Fruit fly (Drosophila melanogaster) whole organism, embryonic: ENCODE measurements around the gene MESR3.

Experiments
- Antp ChIP-seq: fragments of 200-800 bp; sonication (Bioruptor generic); optimal IDR thresholded peaks from 3 replicates; lab custom pipeline; 2016; ENCODE audit warnings: missing biosample characterization, missing genetic modification characterization
- Atf3 ChIP-seq: fragments of 200-800 bp; sonication (Bioruptor generic); optimal IDR thresholded peaks from 3 replicates; lab custom pipeline; 2016; ENCODE audit warnings: missing biosample characterization, missing genetic modification characterization
- Awh ChIP-seq: fragments of 200-800 bp; sonication (Bioruptor generic); IDR thresholded peaks from 2 replicates; pipeline ENCODE4, ENCODE4 v1.3.6; 2022; ENCODE audit warnings: missing biosample characterization, missing genetic modification characterization
- BEAF-32 ChIP-seq: fragments of 200-800 bp; sonication (Bioruptor generic); optimal IDR thresholded peaks from 3 replicates; lab custom pipeline; 2017; ENCODE audit warnings: missing biosample characterization, missing genetic modification characterization, mild to moderate bottlenecking, moderate library complexity, missing genetic modification reagents
- Bdp1 ChIP-seq: fragments of 200-800 bp; sonication (Bioruptor generic); optimal IDR thresholded peaks from 3 replicates; lab custom pipeline; 2016; ENCODE audit warnings: missing biosample characterization, missing genetic modification characterization
- BtbVII ChIP-seq: fragments of 200-800 bp; sonication (Bioruptor generic); optimal IDR thresholded peaks from 3 replicates; lab custom pipeline; 2017; ENCODE audit warnings: missing biosample characterization, mild to moderate bottlenecking, missing genetic modification characterization
- CG11695 ChIP-seq: fragments of 200-800 bp; sonication (Bioruptor generic); IDR thresholded peaks from 3 replicates; pipeline ENCODE4 v1.3.6; 2022; ENCODE audit warnings: missing biosample characterization, missing genetic modification characterization
- CG13894 ChIP-seq: fragments of 200-800 bp; sonication (Bioruptor generic); optimal IDR thresholded peaks from 3 replicates; lab custom pipeline; 2018; ENCODE audit warnings: missing biosample characterization, mild to moderate bottlenecking, missing genetic modification characterization, moderate library complexity
- CG14667 ChIP-seq: fragments of 200-800 bp; sonication (Bioruptor generic); IDR thresholded peaks from 2 replicates; pipeline ENCODE4 v1.3.6; 2022; ENCODE audit warnings: missing biosample characterization, missing genetic modification characterization
- CG17612 ChIP-seq: fragments of 200-800 bp; sonication (Bioruptor generic); IDR thresholded peaks from 2 replicates; pipeline ENCODE4 v1.3.6; 2022; ENCODE audit warnings: missing biosample characterization, missing genetic modification characterization
- CG1792 ChIP-seq: fragments of 200-800 bp; sonication (Bioruptor generic); optimal IDR thresholded peaks from 2 replicates; lab custom pipeline; 2016; ENCODE audit warnings: missing biosample characterization, missing genetic modification characterization
- CG31224 ChIP-seq: fragments of 200-800 bp; sonication (Bioruptor generic); IDR thresholded peaks from 2 replicates; pipeline ENCODE4 v1.3.6; 2022; ENCODE audit warnings: missing biosample characterization, missing genetic modification characterization
- CG32532 ChIP-seq: fragments of 200-800 bp; sonication (Bioruptor generic); IDR thresholded peaks from 2 replicates; pipeline ENCODE4 v1.3.6; 2022; ENCODE audit warnings: missing biosample characterization, missing genetic modification characterization
- CG33557 ChIP-seq: fragments of 200-800 bp; sonication (Bioruptor generic); optimal IDR thresholded peaks from 2 replicates; lab custom pipeline; 2019; ENCODE audit warnings: missing biosample characterization, mild to moderate bottlenecking, missing genetic modification characterization, moderate library complexity
- CG4282 ChIP-seq: fragments of 200-800 bp; sonication (Bioruptor generic); optimal IDR thresholded peaks from 2 replicates; lab custom pipeline; 2016; ENCODE audit warnings: missing biosample characterization, missing genetic modification characterization
- CG5245 ChIP-seq: fragments of 200-800 bp; sonication (Bioruptor generic); optimal IDR thresholded peaks from 3 replicates; lab custom pipeline; 2016; ENCODE audit warnings: missing biosample characterization, missing genetic modification characterization
- CG6254 ChIP-seq: fragments of 200-800 bp; sonication (Bioruptor generic); optimal IDR thresholded peaks from 3 replicates; lab custom pipeline; 2017; ENCODE audit warnings: mild to moderate bottlenecking, missing biosample characterization, missing genetic modification reagents, missing genetic modification characterization
- CG6272 ChIP-seq: fragments of 200-800 bp; sonication (Bioruptor generic); IDR thresholded peaks from 2 replicates; pipeline ENCODE4 v1.3.6; 2022; ENCODE audit warnings: missing biosample characterization, missing genetic modification characterization
- CG6765 ChIP-seq: fragments of 200-800 bp; sonication (Bioruptor generic); optimal IDR thresholded peaks from 3 replicates; lab custom pipeline; 2017; ENCODE audit warnings: missing biosample characterization, mild to moderate bottlenecking, missing genetic modification characterization
- CG7745 ChIP-seq: fragments of 200-800 bp; sonication (Bioruptor generic); optimal IDR thresholded peaks from 2 replicates; lab custom pipeline; 2018; ENCODE audit warnings: missing biosample characterization, mild to moderate bottlenecking, missing genetic modification characterization, moderate library complexity
- CG7839 ChIP-seq: fragments of 200-800 bp; sonication (Bioruptor generic); optimal IDR thresholded peaks from 3 replicates; lab custom pipeline; 2018; ENCODE audit warnings: missing biosample characterization, mild to moderate bottlenecking, missing genetic modification characterization, moderate library complexity
- CG8388 ChIP-seq: fragments of 200-800 bp; sonication (Bioruptor generic); optimal IDR thresholded peaks from 2 replicates; lab custom pipeline; 2019; ENCODE audit warnings: missing biosample characterization, mild to moderate bottlenecking, missing genetic modification characterization, moderate library complexity
- CHES-1-like ChIP-seq: fragments of 200-800 bp; sonication (Bioruptor generic); optimal IDR thresholded peaks from 2 replicates; lab custom pipeline; 2016; ENCODE audit warnings: missing biosample characterization, missing genetic modification characterization
- CkIIα-i1 ChIP-seq: fragments of 200-800 bp; sonication (Bioruptor generic); IDR thresholded peaks from 2 replicates; pipeline ENCODE4 v1.3.6; 2022; ENCODE audit warnings: missing biosample characterization, missing genetic modification characterization
- Dip3 ChIP-seq: fragments of 200-800 bp; sonication (Bioruptor generic); optimal IDR thresholded peaks from 3 replicates; lab custom pipeline; 2016; ENCODE audit warnings: missing biosample characterization, missing genetic modification characterization
- Dref ChIP-seq: fragments of 200-800 bp; sonication (Bioruptor generic); IDR thresholded peaks from 2 replicates; pipeline ENCODE4 v1.3.6; 2022; ENCODE audit warnings: missing biosample characterization, missing genetic modification characterization
- H2.0 ChIP-seq: fragments of 200-800 bp; sonication (Bioruptor generic); IDR thresholded peaks from 2 replicates; pipeline ENCODE4 v1.3.6; 2022; ENCODE audit warnings: missing biosample characterization, missing genetic modification characterization
- Lhr ChIP-seq: fragments of 200-800 bp; sonication (Bioruptor generic); optimal IDR thresholded peaks from 3 replicates; lab custom pipeline; 2017; ENCODE audit warnings: mild to moderate bottlenecking, missing biosample characterization, missing genetic modification reagents, missing genetic modification characterization
- Myb ChIP-seq: fragments of 200-800 bp; sonication (Bioruptor generic); optimal IDR thresholded peaks from 2 replicates; lab custom pipeline; 2016; ENCODE audit warnings: missing biosample characterization, missing genetic modification characterization
- Side ChIP-seq: fragments of 200-800 bp; sonication (Bioruptor generic); optimal IDR thresholded peaks from 2 replicates; lab custom pipeline; 2016; ENCODE audit warnings: missing biosample characterization, missing genetic modification characterization
- bsh ChIP-seq, 2 experiments: fragments of 200-800 bp; sonication (Bioruptor generic); optimal IDR thresholded peaks; 2 replicates each; lab custom pipeline; 2017 to 2018; ENCODE audit warnings: mild to moderate bottlenecking in 2 of 2, missing biosample characterization in 2 of 2, missing genetic modification characterization in 2 of 2, moderate library complexity in 1 of 2
- btn ChIP-seq: fragments of 200-800 bp; sonication (Bioruptor generic); optimal IDR thresholded peaks from 2 replicates; lab custom pipeline; 2016; ENCODE audit warnings: missing biosample characterization, missing genetic modification characterization
- cad ChIP-seq: fragments of >200 bp; optimal IDR thresholded peaks from 2 replicates; lab custom pipeline; 2017; ENCODE audit warnings: missing biosample characterization, missing genetic modification characterization
- crol ChIP-seq: fragments of 200-800 bp; sonication (Bioruptor generic); IDR thresholded peaks from 2 replicates; pipeline ENCODE4 v1.3.6; 2022; ENCODE audit warnings: missing biosample characterization, missing genetic modification characterization
- dmrt99B ChIP-seq: fragments of 200-800 bp; sonication (Bioruptor generic); optimal IDR thresholded peaks from 2 replicates; lab custom pipeline; 2018; ENCODE audit warnings: missing biosample characterization, mild to moderate bottlenecking, missing genetic modification characterization, moderate library complexity
- esg ChIP-seq: fragments of 200-800 bp; sonication (Bioruptor generic); conservative IDR thresholded peaks from 2 replicates; pipeline ENCODE4 v1.3.6; 2022; ENCODE audit warnings: missing biosample characterization, missing genetic modification characterization
- fru ChIP-seq: fragments of >200 bp; optimal IDR thresholded peaks from 2 replicates; lab custom pipeline; 2017
- hb ChIP-seq: fragments of 200-800 bp; sonication (Bioruptor generic); IDR thresholded peaks from 3 replicates; pipeline ENCODE4 v1.3.6; 2022; ENCODE audit warnings: missing biosample characterization, missing genetic modification characterization; ENCODE audit not compliant: partially characterized antibody
- her ChIP-seq: fragments of 200-800 bp; sonication (Bioruptor generic); optimal IDR thresholded peaks from 2 replicates; lab custom pipeline; 2016; ENCODE audit warnings: missing biosample characterization, missing genetic modification characterization
- jumu ChIP-seq: fragments of 200-800 bp; sonication (Bioruptor generic); optimal IDR thresholded peaks from 3 replicates; lab custom pipeline; 2016; ENCODE audit warnings: missing biosample characterization, missing genetic modification characterization
- kah ChIP-seq: fragments of 200-800 bp; sonication (Bioruptor generic); optimal IDR thresholded peaks from 2 replicates; lab custom pipeline; 2018; ENCODE audit warnings: missing biosample characterization, mild to moderate bottlenecking, missing genetic modification characterization
- nau ChIP-seq: fragments of 200-800 bp; sonication (Bioruptor generic); optimal IDR thresholded peaks from 3 replicates; lab custom pipeline; 2017; ENCODE audit warnings: missing biosample characterization, mild to moderate bottlenecking, missing genetic modification characterization, missing genetic modification reagents
- phol ChIP-seq: fragments of 200-800 bp; sonication (Bioruptor generic); optimal IDR thresholded peaks from 3 replicates; lab custom pipeline; 2018; ENCODE audit warnings: missing biosample characterization, mild to moderate bottlenecking, missing genetic modification characterization, moderate library complexity
- ranshi ChIP-seq: fragments of 200-800 bp; sonication (Bioruptor generic); IDR thresholded peaks from 2 replicates; pipeline ENCODE4 v1.3.6; 2022; ENCODE audit warnings: missing biosample characterization, missing genetic modification characterization
- repo ChIP-seq: fragments of 200-800 bp; sonication (Bioruptor generic); optimal IDR thresholded peaks from 2 replicates; lab custom pipeline; 2016; ENCODE audit warnings: missing biosample characterization, missing genetic modification characterization
- run ChIP-seq: fragments of 200-800 bp; sonication (Bioruptor generic); optimal IDR thresholded peaks from 3 replicates; lab custom pipeline; 2018; ENCODE audit warnings: missing biosample characterization, mild to moderate bottlenecking, missing genetic modification characterization
- sqz ChIP-seq: fragments of 200-800 bp; sonication (Bioruptor generic); optimal IDR thresholded peaks from 3 replicates; lab custom pipeline; 2018; ENCODE audit warnings: missing biosample characterization, mild to moderate bottlenecking, missing genetic modification characterization
- ssp ChIP-seq: fragments of 200-800 bp; sonication (Bioruptor generic); IDR thresholded peaks from 2 replicates; pipeline ENCODE4 v1.3.6; 2022; ENCODE audit warnings: missing biosample characterization, missing genetic modification characterization
- sug ChIP-seq: fragments of 200-800 bp; optimal IDR thresholded peaks from 2 replicates; lab custom pipeline; 2019; ENCODE audit warnings: missing biosample characterization, mild to moderate bottlenecking, missing genetic modification characterization, moderate library complexity
- unpg ChIP-seq: fragments of 200-800 bp; sonication (Bioruptor generic); optimal IDR thresholded peaks from 3 replicates; lab custom pipeline; 2018; ENCODE audit warnings: missing biosample characterization, mild to moderate bottlenecking, missing genetic modification characterization, moderate library complexity

Gene MESR3

dm6 chr2L:18708239-18708891, 91.3 kb downstream of the MESR3 start, which contains the start of the genes Faf2 and Grip71 (continued):
- TF ChIP-seq Bdp1 (GFP tag; lab: Kevin White, UChicago) = peak; percentile 81
- TF ChIP-seq CG7839 (tag; lab: Kevin White, UChicago) = peak; percentile 92
- peak; percentile 80 for TF ChIP-seq jumu (GFP tag; lab: Kevin White, UChicago)
- peak; percentile 80 for TF ChIP-seq CG13894 (tag; lab: Kevin White, UChicago)
- TF ChIP-seq repo (GFP tag; lab: Kevin White, UChicago) = peak; percentile 59
- TF ChIP-seq dmrt99B (tag; lab: Kevin White, UChicago) = peak; percentile 85
- peak; percentile 91 for TF ChIP-seq Lhr (GFP tag; lab: Kevin White, UChicago)
- peak; percentile 79 for TF ChIP-seq BEAF-32 (GFP tag; lab: Kevin White, UChicago)
- peak; percentile 95 for TF ChIP-seq ranshi
- peak; percentile 82 for TF ChIP-seq CHES-1-like
- peak in 1 of 2 experiments; percentile 93 for TF ChIP-seq bsh (GFP tag; optimal IDR thresholded peaks at IDR 0.05; lab: Kevin White, UChicago)
- peak; percentile 77 for TF ChIP-seq Antp (GFP tag; lab: Kevin White, UChicago)
- TF ChIP-seq CG17612 (GFP tag; lab: Robert Waterston, UW) = peak; percentile 87
- peak; percentile 93 for TF ChIP-seq unpg (GFP tag; lab: Kevin White, UChicago)
- TF ChIP-seq Dip3 (GFP tag; lab: Kevin White, UChicago) = peak; percentile 86
- TF ChIP-seq CG31224 = peak; percentile 91
- peak; percentile 99 for TF ChIP-seq ssp (GFP tag; lab: Robert Waterston, UW)
- TF ChIP-seq phol = peak; percentile 96
- TF ChIP-seq sqz (GFP tag; lab: Kevin White, UChicago) = no peak
- TF ChIP-seq CG6272 = peak; percentile 96
- peak; percentile 94 for TF ChIP-seq Awh
- TF ChIP-seq BtbVII (GFP tag; lab: Kevin White, UChicago) = peak; percentile 15
- TF ChIP-seq CkIIα-i1 (GFP tag; lab: Robert Waterston, UW) = peak; percentile 71; the same call in 1 of the 2 replicates
- TF ChIP-seq CG8388 = peak; percentile 85
- TF ChIP-seq run = peak; percentile 42
- peak; percentile 49 for TF ChIP-seq Dref (GFP tag; lab: Robert Waterston, UW)
- TF ChIP-seq CG1792 (GFP tag; lab: Kevin White, UChicago) = peak; percentile 70
- TF ChIP-seq CG33557 (GFP tag; lab: Kevin White, UChicago) = peak; percentile 66
- TF ChIP-seq CG6765 (GFP tag; lab: Kevin White, UChicago) = peak; percentile 38
- TF ChIP-seq fru (lab: Kevin White, UChicago) = no peak
- no peak for TF ChIP-seq cad (GFP tag; lab: Kevin White, UChicago)
- no peak for TF ChIP-seq btn
- TF ChIP-seq H2.0 (GFP tag; lab: Robert Waterston, UW) = peak; percentile 91
- TF ChIP-seq CG6254 (GFP tag; lab: Kevin White, UChicago) = peak; percentile 63
- TF ChIP-seq crol (GFP tag; lab: Robert Waterston, UW) = no peak; the same call in 1 of the 2 replicates
- TF ChIP-seq esg (GFP tag; lab: Robert Waterston, UW) = peak; percentile 96
- peak; percentile 82 for TF ChIP-seq Atf3 (GFP tag; lab: Kevin White, UChicago)
- TF ChIP-seq sug (tag; lab: Kevin White, UChicago) = peak; percentile 87
- TF ChIP-seq Side = peak; percentile 65
- TF ChIP-seq hb (GFP tag; lab: Robert Waterston, UW) = peak; percentile 53; the same call in 1 of the 3 replicates
- peak; percentile 84 for TF ChIP-seq CG11695 (GFP tag; lab: Robert Waterston, UW)
- TF ChIP-seq CG7745 = no peak
- TF ChIP-seq CG5245 (GFP tag; lab: Kevin White, UChicago) = peak; percentile 87
- peak; percentile 13 for TF ChIP-seq kah (GFP tag; lab: Kevin White, UChicago)
- TF ChIP-seq her = no peak
- peak; percentile 14 for TF ChIP-seq CG4282 (GFP tag; lab: Kevin White, UChicago)
- peak; percentile 66 for TF ChIP-seq Myb
- TF ChIP-seq CG32532 (GFP tag; lab: Robert Waterston, UW) = peak; percentile 96
- peak; percentile 95 for TF ChIP-seq CG14667
- peak; percentile 19 for TF ChIP-seq nau (GFP tag; lab: Kevin White, UChicago)
